Worm (Caenorhabditis elegans) whole organism, L4/young adult: ENCODE data around the gene K12B6.4.

Experiments used
- W03F9.2 ChIP-seq: fragments of 150-350 bp; optimal IDR thresholded peaks from 2 replicates; lab custom pipeline; 2014; ENCODE audit warnings: missing biosample characterization, missing genetic modification characterization
- dao-5 ChIP-seq: sonication (generic microtip); optimal IDR thresholded peaks from 2 replicates; lab custom pipeline; 2016; ENCODE audit warnings: missing genotype, missing genetic modification characterization, moderate library complexity, missing compliant biosample characterization

ce11 chrV:6276205-6276604 lies 4.9 kb downstream of the K12B6.4 start, which contains the start of gene F31F7.1:
- TF ChIP-seq dao-5, result no peak
- no peak for TF ChIP-seq W03F9.2 (tag; lab: Kevin White, UChicago)
